Fruit fly (Drosophila melanogaster): ENCODE data around the gene CG2162.
A peak's percentile ranks its signal among the peaks of the same experiment; 100 is the strongest.

Gene CG2162

DNA sequence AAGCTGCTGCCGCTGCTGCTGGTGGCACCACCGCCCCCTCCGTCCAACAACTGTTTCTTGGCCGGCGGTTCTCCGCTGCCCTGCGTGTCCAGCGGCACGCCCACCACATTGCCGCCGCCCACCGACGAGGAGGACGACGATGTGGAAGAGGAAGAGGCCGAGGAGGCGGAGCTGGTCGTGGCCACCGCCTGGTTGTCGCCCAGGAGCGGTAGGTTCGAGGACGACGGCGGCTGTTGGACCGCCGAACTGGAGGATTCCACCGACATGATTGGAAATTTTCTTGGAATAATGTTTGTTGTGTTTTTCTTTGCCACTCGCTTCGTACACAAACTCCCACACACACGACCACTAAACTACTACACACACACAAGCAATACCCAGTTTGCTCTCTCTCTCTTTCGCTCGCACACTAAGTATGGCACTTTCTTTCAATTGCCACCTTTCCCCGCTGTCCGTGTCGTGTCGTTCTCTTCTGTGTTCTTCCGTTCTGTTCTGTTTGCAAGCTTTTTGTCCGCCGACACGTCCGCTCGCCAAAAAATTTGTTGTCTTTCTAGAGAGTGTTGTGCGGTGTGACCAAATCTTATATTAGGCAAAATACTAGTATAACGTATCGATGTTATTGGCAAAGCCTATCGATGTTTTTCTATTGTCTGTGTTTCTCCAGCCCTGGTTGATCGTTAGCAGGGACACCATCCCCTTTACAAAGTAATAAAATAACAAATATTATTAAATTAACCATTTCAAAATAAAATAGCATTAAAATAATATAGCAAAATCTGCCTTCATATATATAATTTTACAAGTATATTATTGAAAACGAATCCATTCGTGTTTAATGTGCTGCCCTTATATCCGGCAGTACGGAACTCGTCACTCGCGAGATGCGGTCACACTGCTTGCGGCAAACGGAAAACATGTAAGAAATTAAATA lies 35.5 kb downstream of the CG2162 start, which contains the start of the genes CG32486 and PAN3 (continued):
- TF ChIP-seq CG11762 (GFP tag; optimal IDR thresholded peaks at IDR 0.05; ENCODE audit: insufficient read depth) (no peak), eg (GFP tag; IDR thresholded peaks at IDR 0.05) (peak; percentile 47; the same call in 2 of the 3 replicates), CG6808 (GFP tag; optimal IDR thresholded peaks at IDR 0.05) (no peak), CG15336 (GFP tag; IDR thresholded peaks at IDR 0.05) (peak; percentile 64; the same call in 1 of the 2 replicates), svp (GFP tag) (peak; percentile 73), CG6792 (GFP tag; optimal IDR thresholded peaks at IDR 0.05) (no peak), Sox102F (GFP tag; optimal IDR thresholded peaks at IDR 0.05) (no peak), CG8319 (GFP tag; optimal IDR thresholded peaks at IDR 0.05) (no peak), Eip78C (GFP tag) (peak; percentile 78), lz (GFP tag; optimal IDR thresholded peaks at IDR 0.05) (no peak)

DNA sequence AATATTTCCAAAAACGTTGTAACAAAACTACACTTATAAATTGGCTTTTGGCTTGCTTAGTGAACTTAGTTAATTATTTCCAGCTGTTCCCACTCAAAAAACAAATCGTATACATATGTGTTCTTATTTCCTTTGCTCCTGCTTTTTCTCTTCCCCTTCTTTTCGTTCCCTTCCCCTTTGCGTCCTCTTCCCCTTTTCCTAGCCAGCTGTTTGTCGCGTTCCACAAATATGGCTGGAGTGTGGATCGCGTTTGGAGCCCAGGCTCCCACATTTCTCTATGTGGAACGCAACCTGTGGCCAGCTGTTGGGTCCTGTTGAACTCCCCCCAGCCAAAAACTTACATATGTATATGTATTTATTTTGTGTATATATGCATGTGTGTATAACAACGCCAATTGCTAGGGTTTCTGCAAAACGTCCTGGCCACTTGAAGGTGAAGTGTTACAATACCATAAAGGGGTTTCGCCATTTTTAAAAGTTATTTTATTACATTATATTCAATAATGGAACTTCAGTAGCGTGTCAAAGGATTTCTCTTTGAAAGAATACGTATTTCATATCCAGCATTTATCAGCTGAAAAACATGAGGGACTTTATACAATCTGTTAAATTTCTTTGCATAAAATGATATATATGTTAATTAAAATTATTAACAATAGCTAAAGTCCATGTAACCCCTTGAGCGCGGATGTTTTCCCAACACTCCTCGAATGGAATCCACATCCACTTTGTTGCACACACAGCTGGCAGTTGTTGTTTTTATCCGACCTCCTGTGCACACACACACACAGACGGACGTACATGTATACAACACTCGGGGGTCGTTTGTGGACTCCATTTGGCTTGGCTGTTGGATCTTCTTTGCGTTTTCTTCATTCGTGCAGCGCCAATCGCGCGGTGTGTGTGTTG lies 36.9 kb downstream of the CG2162 start:
- TF ChIP-seq ss (GFP tag; optimal IDR thresholded peaks at IDR 0.05) (peak in 1 of 2 experiments; percentile 25), net (GFP tag; optimal IDR thresholded peaks at IDR 0.05) (peak; percentile 18), eg (GFP tag; IDR thresholded peaks at IDR 0.05) (no peak), CG1621 (tag; optimal IDR thresholded peaks at IDR 0.05) (no peak), svp (GFP tag) (peak; percentile 58), dac (GFP tag; optimal IDR thresholded peaks at IDR 0.05) (no peak), vri (GFP tag; optimal IDR thresholded peaks at IDR 0.05) (no peak), spab (GFP tag; optimal IDR thresholded peaks at IDR 0.05) (peak; percentile 7), Sox14 (GFP tag; optimal IDR thresholded peaks at IDR 0.05) (peak; percentile 12), CG4318 (GFP tag; optimal IDR thresholded peaks at IDR 0.05) (peak; percentile 25), Ets21C (GFP tag; optimal IDR thresholded peaks at IDR 0.05) (no peak), CG8632 (GFP tag; optimal IDR thresholded peaks at IDR 0.05) (peak; percentile 18), CG7368 (GFP tag; optimal IDR thresholded peaks at IDR 0.05) (no peak), CG11294 (GFP tag; IDR thresholded peaks at IDR 0.05) (no peak), CG6792 (GFP tag; optimal IDR thresholded peaks at IDR 0.05) (peak; percentile 18), CG8319 (GFP tag; optimal IDR thresholded peaks at IDR 0.05) (no peak), Eip75B (GFP tag; optimal IDR thresholded peaks at IDR 0.05) (no peak), CG9139 (GFP tag; optimal IDR thresholded peaks at IDR 0.05) (no peak), Lpt (GFP tag; optimal IDR thresholded peaks at IDR 0.05) (no peak), CG6276 (GFP tag; optimal IDR thresholded peaks at IDR 0.05) (no peak), topi (GFP tag; optimal IDR thresholded peaks at IDR 0.05) (no peak), Eip78C (GFP tag) (peak; percentile 66), Hr38 (GFP tag; optimal IDR thresholded peaks at IDR 0.05) (no peak), CG6854 (GFP tag; optimal IDR thresholded peaks at IDR 0.05) (peak; percentile 14), CG10669 (GFP tag; optimal IDR thresholded peaks at IDR 0.05) (peak; percentile 5), CG10631 (GFP tag; optimal IDR thresholded peaks at IDR 0.05) (peak; percentile 43), CG11762 (GFP tag; optimal IDR thresholded peaks at IDR 0.05; ENCODE audit: insufficient read depth) (no peak), CG15336 (GFP tag; IDR thresholded peaks at IDR 0.05) (no peak), Ets96B (tag; optimal IDR thresholded peaks at IDR 0.05) (peak; percentile 41), acj6 (GFP tag; optimal IDR thresholded peaks at IDR 0.05) (peak; percentile 41), CG16779 (tag; optimal IDR thresholded peaks at IDR 0.05) (peak; percentile 9), Eip93F (GFP tag; optimal IDR thresholded peaks at IDR 0.05) (peak; percentile 56), Blimp-1 (GFP tag; optimal IDR thresholded peaks at IDR 0.05) (no peak), CG32006 (GFP tag; optimal IDR thresholded peaks at IDR 0.05) (peak; percentile 50), CG31627 (GFP tag; optimal IDR thresholded peaks at IDR 0.05) (no peak), CG3919 (GFP tag; optimal IDR thresholded peaks at IDR 0.05) (peak; percentile 28), OdsH (GFP tag; optimal IDR thresholded peaks at IDR 0.05) (peak; percentile 43), Gug (GFP tag; IDR thresholded peaks at IDR 0.05) (no peak), Sox102F (GFP tag; optimal IDR thresholded peaks at IDR 0.05) (peak; percentile 33), fd85E (GFP tag; optimal IDR thresholded peaks at IDR 0.05) (no peak), fd59A (GFP tag; optimal IDR thresholded peaks at IDR 0.05) (no peak), Met (GFP tag; optimal IDR thresholded peaks at IDR 0.05) (peak; percentile 26)

Measured in whole organism, prepupa.